Worm (Caenorhabditis elegans) whole organism, young adult: ENCODE measurements around the gene F56D2.3.

Experiments
- B0019.2 ChIP-seq: fragments of 200-800 bp; sonication (Bioruptor generic); conservative IDR thresholded peaks from 2 replicates; pipeline ENCODE4 v1.3.6; 2022; ENCODE audit warnings: missing genetic modification reagents, missing genetic modification characterization, missing compliant biosample characterization
- C06A6.2 ChIP-seq: fragments of 200-800 bp; sonication (Bioruptor generic); conservative IDR thresholded peaks from 2 replicates; pipeline ENCODE4 v1.3.6; 2022; ENCODE audit warnings: missing genetic modification characterization, missing compliant biosample characterization
- F23B12.7 ChIP-seq: sonication (generic microtip); optimal IDR thresholded peaks from 2 replicates; lab custom pipeline; 2017; ENCODE audit warnings: missing genetic modification characterization, mild to moderate bottlenecking, missing compliant biosample characterization, antibody characterized with exemption, moderate library complexity; ENCODE audit not compliant: insufficient read depth
- F39B2.1 ChIP-seq: fragments of 200-800 bp; sonication (Bioruptor generic); IDR thresholded peaks from 2 replicates; pipeline ENCODE4 v1.3.6; 2022; ENCODE audit warnings: missing genetic modification reagents, missing genetic modification characterization, missing compliant biosample characterization
- K12H6.12 ChIP-seq: fragments of 200-800 bp; sonication (Bioruptor generic); optimal IDR thresholded peaks from 2 replicates; lab custom pipeline; 2018; ENCODE audit warnings: mild to moderate bottlenecking, missing genetic modification characterization, missing compliant biosample characterization
- ZK185.1 ChIP-seq: sonication (generic microtip); optimal IDR thresholded peaks from 2 replicates; lab custom pipeline; 2016; ENCODE audit warnings: mild to moderate bottlenecking, missing genetic modification characterization, missing compliant biosample characterization; ENCODE audit not compliant: poor library complexity, severe bottlenecking
- ama-1 ChIP-seq, 3 experiments: fragments of 150-350 bp in 1 of 3; sonication (generic microtip) in 2 of 3; optimal IDR thresholded peaks; 2 replicates each; lab custom pipeline; 2014 to 2018; ENCODE audit warnings: missing biosample characterization in 2 of 3, missing genetic modification characterization in 2 of 3, missing genetic modification reagents in 2 of 3
- aptf-2 ChIP-seq: fragments of 200-800 bp; sonication (Bioruptor generic); conservative IDR thresholded peaks from 2 replicates; pipeline ENCODE4 v1.3.6; 2022; ENCODE audit warnings: missing genetic modification reagents, missing genetic modification characterization, missing compliant biosample characterization
- attf-5 ChIP-seq: fragments of 200-800 bp; sonication (Bioruptor generic); optimal IDR thresholded peaks from 2 replicates; lab custom pipeline; 2018; ENCODE audit warnings: mild to moderate bottlenecking, missing genetic modification characterization, missing compliant biosample characterization
- ceh-40 ChIP-seq: fragments of 200-800 bp; sonication (Bioruptor generic); IDR thresholded peaks from 2 replicates; pipeline ENCODE4 v1.3.6; 2022; ENCODE audit warnings: missing genetic modification characterization, missing compliant biosample characterization
- ceh-58 ChIP-seq: fragments of 200-800 bp; sonication (Bioruptor generic); IDR thresholded peaks from 2 replicates; pipeline ENCODE4 v1.3.6; 2022; ENCODE audit warnings: missing genetic modification characterization, missing compliant biosample characterization
- efl-1 ChIP-seq: fragments of 150-350 bp; optimal IDR thresholded peaks from 2 replicates; lab custom pipeline; 2014; ENCODE audit warnings: missing biosample characterization, missing genetic modification reagents, missing genetic modification characterization
- ekl-4 ChIP-seq: fragments of 200-800 bp; sonication (Bioruptor generic); IDR thresholded peaks from 2 replicates; pipeline ENCODE4 v1.3.6; 2022; ENCODE audit warnings: missing genetic modification reagents, missing genetic modification characterization, missing compliant biosample characterization
- hmg-1.2 ChIP-seq: fragments of 200-800 bp; sonication (Bioruptor generic); IDR thresholded peaks from 2 replicates; pipeline ENCODE4 v1.3.6; 2022; ENCODE audit warnings: missing genetic modification reagents, missing genetic modification characterization, missing compliant biosample characterization
- hsf-1 ChIP-seq: fragments of 200-800 bp; sonication (Bioruptor generic); IDR thresholded peaks from 2 replicates; pipeline ENCODE4 v1.3.6; 2022; ENCODE audit warnings: missing genetic modification reagents, missing genetic modification characterization, missing compliant biosample characterization
- let-526 ChIP-seq: fragments of 200-800 bp; sonication (Bioruptor generic); IDR thresholded peaks from 2 replicates; pipeline ENCODE4 v1.3.6; 2022; ENCODE audit warnings: missing genetic modification reagents, missing genetic modification characterization, missing compliant biosample characterization
- let-607 ChIP-seq, 2 experiments: fragments of 200-800 bp in 1 of 2; sonication (Bioruptor generic) in 1 of 2; sonication (generic microtip) in 1 of 2; optimal IDR thresholded peaks; 2 replicates each; lab custom pipeline; 2016 to 2018; ENCODE audit warnings: mild to moderate bottlenecking in 2 of 2, missing compliant biosample characterization in 2 of 2, missing genetic modification characterization in 2 of 2, moderate library complexity in 2 of 2, missing genotype in 1 of 2
- lin-35 ChIP-seq, 3 experiments: fragments of 150-350 bp in 2 of 3; sonication (generic microtip) in 1 of 3; optimal IDR thresholded peaks; 2 replicates each; lab custom pipeline; 2014 to 2018; ENCODE audit warnings: missing biosample characterization in 3 of 3, missing genetic modification characterization in 3 of 3, missing genetic modification reagents in 3 of 3
- lin-40 ChIP-seq: sonication (generic microtip); optimal IDR thresholded peaks from 2 replicates; lab custom pipeline; 2016; ENCODE audit warnings: missing genetic modification characterization, mild to moderate bottlenecking, missing compliant biosample characterization, missing genotype, missing genetic modification reagents
- lin-54 ChIP-seq: fragments of 200-800 bp; sonication (Bioruptor generic); optimal IDR thresholded peaks from 2 replicates; lab custom pipeline; 2018; ENCODE audit warnings: mild to moderate bottlenecking, missing genetic modification characterization, missing compliant biosample characterization
- madf-10 ChIP-seq: sonication (generic microtip); optimal IDR thresholded peaks from 2 replicates; lab custom pipeline; 2016; ENCODE audit warnings: mild to moderate bottlenecking, missing genetic modification characterization, missing compliant biosample characterization
- madf-3 ChIP-seq: fragments of 200-800 bp; sonication (Bioruptor generic); IDR thresholded peaks from 2 replicates; pipeline ENCODE4 v1.3.6; 2022; ENCODE audit warnings: missing genetic modification reagents, missing genetic modification characterization, missing compliant biosample characterization
- mcd-1 ChIP-seq: fragments of 200-800 bp; sonication (Bioruptor generic); IDR thresholded peaks from 2 replicates; pipeline ENCODE4 v1.3.6; 2022; ENCODE audit warnings: missing genetic modification reagents, missing genetic modification characterization, missing compliant biosample characterization
- mes-4 ChIP-seq: sonication (generic microtip); optimal IDR thresholded peaks from 2 replicates; lab custom pipeline; 2016; ENCODE audit warnings: missing genotype, missing genetic modification characterization, missing compliant biosample characterization
- mxl-1 ChIP-seq: sonication (generic microtip); optimal IDR thresholded peaks from 2 replicates; lab custom pipeline; 2016; ENCODE audit warnings: missing genetic modification characterization, missing compliant biosample characterization
- nfya-1 ChIP-seq: sonication (generic microtip); optimal IDR thresholded peaks from 2 replicates; lab custom pipeline; 2017; ENCODE audit warnings: antibody characterized with exemption, missing compliant biosample characterization, missing genetic modification characterization, borderline replicate concordance; ENCODE audit not compliant: insufficient read depth
- nhr-27 ChIP-seq: fragments of 200-800 bp; sonication (Bioruptor generic); optimal IDR thresholded peaks from 2 replicates; lab custom pipeline; 2018; ENCODE audit warnings: mild to moderate bottlenecking, missing genetic modification characterization, moderate library complexity, missing compliant biosample characterization
- nhr-80 ChIP-seq: sonication (generic microtip); optimal IDR thresholded peaks from 2 replicates; lab custom pipeline; 2016; ENCODE audit warnings: missing genetic modification characterization, missing compliant biosample characterization
- nhr-90 ChIP-seq: sonication (generic microtip); optimal IDR thresholded peaks from 2 replicates; lab custom pipeline; 2016; ENCODE audit warnings: missing genotype, mild to moderate bottlenecking, missing genetic modification characterization, missing compliant biosample characterization
- rcor-1 ChIP-seq: fragments of 200-800 bp; sonication (Bioruptor generic); IDR thresholded peaks from 2 replicates; pipeline ENCODE4 v1.3.6; 2022; ENCODE audit warnings: missing genetic modification reagents, missing genetic modification characterization, missing compliant biosample characterization
- rpc-1 ChIP-seq, 2 experiments: fragments of 150-350 bp in 1 of 2; sonication (generic microtip) in 1 of 2; optimal IDR thresholded peaks; 2 replicates each; lab custom pipeline; 2014 to 2018; ENCODE audit warnings: missing biosample characterization in 1 of 2, missing genetic modification characterization in 1 of 2, missing genetic modification reagents in 1 of 2, missing genotype in 1 of 2
- snpc-1.3 ChIP-seq: sonication (generic microtip); optimal IDR thresholded peaks from 2 replicates; lab custom pipeline; 2017; ENCODE audit warnings: missing genetic modification characterization, mild to moderate bottlenecking, missing compliant biosample characterization, antibody characterized with exemption, moderate library complexity, missing genotype, missing genetic modification reagents; ENCODE audit not compliant: insufficient read depth
- sptf-2 ChIP-seq: fragments of 200-800 bp; sonication (Bioruptor generic); optimal IDR thresholded peaks from 2 replicates; lab custom pipeline; 2018; ENCODE audit warnings: mild to moderate bottlenecking, missing genetic modification characterization, missing compliant biosample characterization
- unc-62 ChIP-seq: fragments of 150-350 bp; optimal IDR thresholded peaks from 2 replicates; lab custom pipeline; 2014; ENCODE audit warnings: missing biosample characterization, missing genetic modification reagents, missing genetic modification characterization
- ztf-22 ChIP-seq: fragments of 200-800 bp; sonication (Bioruptor generic); optimal IDR thresholded peaks from 2 replicates; lab custom pipeline; 2018; ENCODE audit warnings: mild to moderate bottlenecking, missing genetic modification characterization, moderate library complexity, missing compliant biosample characterization
- ztf-26 ChIP-seq: sonication (generic microtip); optimal IDR thresholded peaks from 2 replicates; lab custom pipeline; 2017; ENCODE audit warnings: missing genetic modification characterization, missing compliant biosample characterization
- ztf-6 ChIP-seq: fragments of 200-800 bp; sonication (Bioruptor generic); IDR thresholded peaks from 2 replicates; pipeline ENCODE4 v1.3.6; 2022; ENCODE audit warnings: missing genetic modification reagents, missing genetic modification characterization, missing compliant biosample characterization

F56D2.3 gene

ce11 chrIII:5610276-5610675 is 25.5 kb downstream of the F56D2.3 start, which contains the start of gene C05D2.8:
Gene C05D2.8, minus strand, starts transcription at chrIII:5610346.
- no peak for TF ChIP-seq ZK185.1 (tag; lab: Kevin White, UChicago)
- TF ChIP-seq ceh-58 (GFP tag; lab: Robert Waterston, UW) = no peak
- peak; percentile 65 for TF ChIP-seq nhr-80 (tag; lab: Kevin White, UChicago)
- TF ChIP-seq C06A6.2 (GFP tag; lab: Robert Waterston, UW) = no peak

- TF ChIP-seq nhr-80 (tag; lab: Kevin White, UChicago) = peak; percentile 50
- TF ChIP-seq ZK185.1 (tag; lab: Kevin White, UChicago) = no peak
- TF ChIP-seq, all 124 proteins: peak for 1
These were observed 27.0 kb downstream of the F56D2.3 start, which contains the start of gene bas-1 for ce11 chrIII:5611604-5612324. Gene bas-1, plus strand, starts transcription at chrIII:5612274.

ce11 chrIII:5614648-5615047 is 29.9 kb downstream of the F56D2.3 start, which contains the start of gene basl-1:
Gene basl-1, plus strand, starts transcription at chrIII:5614948.
- TF ChIP-seq sptf-2 (no peak), mxl-1 (tag; lab: Kevin White, UChicago) (no peak), unc-62 (no peak), B0019.2 (GFP tag; lab: Robert Waterston, UW) (no peak), hmg-1.2 (GFP tag; lab: Robert Waterston, UW) (no peak), ceh-40 (no peak), nfya-1 (no peak), rcor-1 (GFP tag; lab: Robert Waterston, UW) (no peak), madf-3 (GFP tag; lab: Robert Waterston, UW) (no peak), let-607 (tag; optimal IDR thresholded peaks at IDR 0.05; lab: Kevin White, UChicago) (no peak), F39B2.1 (GFP tag; lab: Robert Waterston, UW) (no peak)

ce11 chrIII:5615675-5616074 is 30.9 kb downstream of the F56D2.3 start:
- TF ChIP-seq ceh-40 (no peak), hsf-1 (GFP tag; lab: Robert Waterston, UW) (no peak), mcd-1 (no peak), nhr-80 (tag; lab: Kevin White, UChicago) (no peak), let-526 (GFP tag; lab: Robert Waterston, UW) (no peak), ztf-26 (tag; lab: Kevin White, UChicago) (no peak), lin-35 (GFP tag; optimal IDR thresholded peaks at IDR 0.05; lab: Kevin White, UChicago) (no peak)

- TF ChIP-seq ceh-58 (GFP tag; lab: Robert Waterston, UW) (no peak), lin-54 (GFP tag; lab: Kevin White, UChicago) (no peak), nhr-27 (no peak), ztf-22 (GFP tag; lab: Kevin White, UChicago) (no peak), snpc-1.3 (no peak)
These were observed 35.4 kb downstream of the F56D2.3 start for ce11 chrIII:5620186-5620585.

ce11 chrIII:5621236-5621635 is 36.5 kb downstream of the F56D2.3 start:
- TF ChIP-seq ekl-4 (peak; percentile 63), lin-54 (GFP tag; lab: Kevin White, UChicago) (peak; percentile 24), aptf-2 (GFP tag; lab: Robert Waterston, UW) (peak; percentile 77; the same call in 1 of the 2 replicates), K12H6.12 (tag; lab: Kevin White, UChicago) (peak; percentile 76), ceh-58 (GFP tag; lab: Robert Waterston, UW) (no peak), attf-5 (GFP tag; lab: Kevin White, UChicago) (peak; percentile 82), rpc-1 (optimal IDR thresholded peaks at IDR 0.05; lab: Kevin White, UChicago) (no peak), rpc-1 (tag; optimal IDR thresholded peaks at IDR 0.05; lab: Kevin White, UChicago) (no peak), nhr-90 (tag; lab: Kevin White, UChicago) (peak; percentile 17), madf-10 (no peak), lin-40 (peak; percentile 58), ztf-6 (GFP tag; lab: Robert Waterston, UW) (no peak), mes-4 (tag; lab: Kevin White, UChicago) (no peak), F23B12.7 (tag; lab: Kevin White, UChicago) (no peak), efl-1 (GFP tag; lab: Kevin White, UChicago) (peak; percentile 47), ama-1 (optimal IDR thresholded peaks at IDR 0.05; lab: Kevin White, UChicago) (no peak), ama-1 (GFP tag; optimal IDR thresholded peaks at IDR 0.05; lab: Kevin White, UChicago) (no peak)
